Worm (Caenorhabditis elegans) whole organism, L4 larva: ENCODE results near the gene cap-1.

Source experiments
- Y48G9A.11 ChIP-seq: fragments of 200-800 bp; sonication (Bioruptor generic); IDR thresholded peaks from 2 replicates; pipeline ENCODE4 v1.3.6; 2022; ENCODE audit warnings: missing genetic modification reagents, missing genetic modification characterization, missing compliant biosample characterization
- lin-39 ChIP-seq: fragments of 150-350 bp; optimal IDR thresholded peaks from 2 replicates; lab custom pipeline; 2014; ENCODE audit warnings: missing biosample characterization, missing genetic modification reagents, missing genetic modification characterization

DNA sequence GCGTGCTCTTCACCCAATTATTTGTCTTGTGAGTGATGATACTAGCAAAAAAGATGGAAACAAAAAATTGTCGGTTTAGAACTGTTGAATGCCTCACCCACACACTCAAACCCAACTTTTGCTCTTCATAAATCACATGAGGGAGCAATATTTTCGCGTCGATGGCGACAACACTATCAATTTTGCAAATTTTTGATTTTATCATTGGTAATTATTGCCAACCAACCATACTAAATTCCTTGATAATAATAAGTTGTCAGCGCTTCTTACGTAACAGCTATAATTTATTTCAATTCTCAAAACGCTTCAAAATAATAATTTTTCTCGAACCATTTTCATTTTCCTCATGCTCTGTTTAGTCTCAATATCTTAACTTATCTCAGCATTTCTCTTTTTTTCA is 17.3 kb downstream of the cap-1 start:
- TF ChIP-seq lin-39 (tag; lab: Kevin White, UChicago) (no peak), Y48G9A.11 (GFP tag; lab: Robert Waterston, UW) (no peak)
